Worm (Caenorhabditis elegans) whole organism, early embryonic: ENCODE results near the gene B0212.3.

Experiments
- B0310.2 ChIP-seq: sonication (generic microtip); optimal IDR thresholded peaks from 2 replicates; lab custom pipeline; 2016; ENCODE audit warnings: mild to moderate bottlenecking, missing genetic modification characterization, missing compliant biosample characterization
- F13C5.2 ChIP-seq: sonication (generic microtip); optimal IDR thresholded peaks from 2 replicates; lab custom pipeline; 2017; ENCODE audit warnings: mild to moderate bottlenecking, missing genetic modification characterization, inconsistent platforms, missing compliant biosample characterization
- aly-1 ChIP-seq: sonication (generic microtip); optimal IDR thresholded peaks from 2 replicates; lab custom pipeline; 2016; ENCODE audit warnings: missing genetic modification characterization, missing compliant biosample characterization
- ama-1 ChIP-seq: fragments of 150-350 bp; optimal IDR thresholded peaks from 2 replicates; lab custom pipeline; 2014
- ceh-13 ChIP-seq: fragments of 200-800 bp; sonication (Bioruptor generic); optimal IDR thresholded peaks from 2 replicates; lab custom pipeline; 2018; ENCODE audit warnings: mild to moderate bottlenecking, missing genetic modification characterization, missing compliant biosample characterization
- ceh-36 ChIP-seq: sonication (generic microtip); optimal IDR thresholded peaks from 2 replicates; lab custom pipeline; 2016; ENCODE audit warnings: missing genetic modification characterization, inconsistent platforms, missing compliant biosample characterization
- ets-7 ChIP-seq: sonication (generic microtip); optimal IDR thresholded peaks from 2 replicates; lab custom pipeline; 2016; ENCODE audit warnings: missing genotype, missing genetic modification characterization, missing compliant biosample characterization
- flt-1 ChIP-seq: fragments of 200-800 bp; sonication (Bioruptor generic); IDR thresholded peaks from 2 replicates; pipeline ENCODE4 v1.3.6; 2022; ENCODE audit warnings: missing genetic modification characterization, missing compliant biosample characterization
- hmbx-1 ChIP-seq: sonication (generic microtip); optimal IDR thresholded peaks from 2 replicates; lab custom pipeline; 2016; ENCODE audit warnings: mild to moderate bottlenecking, missing genetic modification characterization, missing compliant biosample characterization
- hmg-4 ChIP-seq: fragments of 200-800 bp; sonication (Bioruptor generic); optimal IDR thresholded peaks from 2 replicates; lab custom pipeline; 2018; ENCODE audit warnings: mild to moderate bottlenecking, missing genetic modification characterization, missing compliant biosample characterization
- hnd-1 ChIP-seq: sonication (generic microtip); optimal IDR thresholded peaks from 2 replicates; lab custom pipeline; 2016; ENCODE audit warnings: missing genetic modification characterization, missing compliant biosample characterization
- pes-1 ChIP-seq: fragments of 200-800 bp; sonication (Bioruptor generic); IDR thresholded peaks from 2 replicates; pipeline ENCODE4 v1.3.6; 2022; ENCODE audit warnings: missing genetic modification reagents, missing genetic modification characterization, missing compliant biosample characterization
- scrt-1 ChIP-seq: fragments of 200-800 bp; sonication (Bioruptor generic); IDR thresholded peaks from 2 replicates; pipeline ENCODE4 v1.3.6; 2022; ENCODE audit warnings: missing genetic modification characterization, missing compliant biosample characterization
- sea-1 ChIP-seq: fragments of 200-800 bp; sonication (Bioruptor generic); conservative IDR thresholded peaks from 2 replicates; pipeline ENCODE4 v1.3.6; 2022; ENCODE audit warnings: missing genetic modification characterization, missing compliant biosample characterization
- tbx-11 ChIP-seq: fragments of 200-800 bp; sonication (Bioruptor generic); IDR thresholded peaks from 2 replicates; pipeline ENCODE4 v1.3.6; 2022; ENCODE audit warnings: missing genetic modification characterization, missing compliant biosample characterization
- tbx-37 ChIP-seq: fragments of 200-800 bp; sonication (Bioruptor generic); conservative IDR thresholded peaks from 2 replicates; pipeline ENCODE4 v1.3.6; 2022; ENCODE audit warnings: missing genetic modification reagents, missing genetic modification characterization, missing compliant biosample characterization
- tra-4 ChIP-seq: sonication (generic microtip); optimal IDR thresholded peaks from 2 replicates; lab custom pipeline; 2017; ENCODE audit warnings: missing genetic modification characterization, missing compliant biosample characterization

B0212.3 gene

DNA sequence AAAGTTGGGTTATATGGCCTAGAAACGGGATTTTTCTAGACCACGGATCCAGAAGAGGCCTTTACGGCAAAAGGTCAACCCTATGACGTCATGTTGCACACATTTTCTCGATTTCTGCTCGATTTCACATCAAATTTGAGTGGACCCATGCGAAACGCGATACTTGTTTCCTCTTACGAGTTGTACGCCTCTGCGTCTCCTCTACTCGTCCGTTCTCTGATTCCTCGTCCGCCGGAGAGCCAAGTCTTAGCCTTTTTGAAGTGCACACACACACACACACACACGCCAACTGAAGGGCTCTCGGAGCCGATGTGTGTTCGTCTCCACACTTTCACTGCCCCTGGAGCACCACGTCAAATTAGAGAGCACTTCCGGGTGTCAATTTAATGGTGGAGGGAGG lies 19.0 kb upstream of the B0212.3 start:
- TF ChIP-seq hnd-1 (tag; lab: Kevin White, UChicago) (no peak), flt-1 (GFP tag; lab: Robert Waterston, UW) (0 out of 2 replicates have a peak, but pooled peaks have one; percentile 9)

DNA sequence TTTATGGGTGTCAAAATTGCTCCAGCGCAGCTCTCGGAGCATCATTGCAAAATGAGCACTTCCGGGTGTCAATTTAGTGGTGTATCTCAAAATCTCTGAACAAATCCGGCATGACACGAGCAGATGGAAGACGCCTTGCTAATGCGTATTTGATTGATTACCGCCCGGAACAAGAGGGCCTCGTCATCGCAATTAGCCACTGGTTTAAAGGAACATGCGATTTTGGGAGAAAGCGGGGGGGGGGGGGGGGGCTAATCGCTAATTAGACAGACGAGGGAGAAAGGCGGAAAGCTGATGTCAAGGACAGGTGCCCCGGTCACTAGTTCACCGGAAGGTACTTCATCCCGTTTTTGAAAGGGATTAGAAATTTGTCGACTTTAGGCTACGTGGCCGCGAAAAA lies 18.3 kb upstream of the B0212.3 start:
- TF ChIP-seq tbx-37 (GFP tag; lab: Robert Waterston, UW): no peak
- no peak for TF ChIP-seq pes-1 (GFP tag; lab: Robert Waterston, UW)
- peak; percentile 39 for TF ChIP-seq ceh-36 (tag; lab: Kevin White, UChicago)
- no peak for TF ChIP-seq F13C5.2 (tag; lab: Kevin White, UChicago)
- no peak for TF ChIP-seq hmbx-1 (tag; lab: Kevin White, UChicago)
- TF ChIP-seq ama-1: no peak
- 0 out of 2 replicates have a peak, but pooled peaks have one; percentile 18 for TF ChIP-seq flt-1 (GFP tag; lab: Robert Waterston, UW)
- TF ChIP-seq tra-4 (tag; lab: Kevin White, UChicago): no peak
- no peak for TF ChIP-seq aly-1 (tag; lab: Kevin White, UChicago)

DNA sequence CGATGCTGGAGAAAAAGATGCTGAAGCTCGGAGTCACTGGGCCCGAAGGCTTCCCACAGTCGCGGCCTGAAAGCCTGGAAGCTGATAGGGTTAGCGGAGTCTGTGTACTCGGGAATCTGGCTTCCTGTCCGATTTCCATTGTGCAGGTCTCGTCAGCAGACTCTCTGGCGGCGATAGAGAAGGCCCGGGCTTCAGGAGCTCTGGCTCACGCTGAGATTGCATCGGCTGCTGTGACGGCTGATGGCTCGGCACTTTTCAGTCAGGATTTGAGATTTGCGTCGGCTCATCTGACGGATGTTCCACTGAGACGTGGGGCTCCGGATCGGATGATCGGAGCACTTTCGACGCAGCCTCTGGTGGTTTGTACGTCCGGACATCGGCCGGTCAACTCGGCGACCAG lies 16.6 kb upstream of the B0212.3 start:
- 0 out of 2 replicates have a peak, but pooled peaks have one; percentile 29 for TF ChIP-seq scrt-1 (GFP tag; lab: Robert Waterston, UW)
- no peak for TF ChIP-seq pes-1 (GFP tag; lab: Robert Waterston, UW)

DNA sequence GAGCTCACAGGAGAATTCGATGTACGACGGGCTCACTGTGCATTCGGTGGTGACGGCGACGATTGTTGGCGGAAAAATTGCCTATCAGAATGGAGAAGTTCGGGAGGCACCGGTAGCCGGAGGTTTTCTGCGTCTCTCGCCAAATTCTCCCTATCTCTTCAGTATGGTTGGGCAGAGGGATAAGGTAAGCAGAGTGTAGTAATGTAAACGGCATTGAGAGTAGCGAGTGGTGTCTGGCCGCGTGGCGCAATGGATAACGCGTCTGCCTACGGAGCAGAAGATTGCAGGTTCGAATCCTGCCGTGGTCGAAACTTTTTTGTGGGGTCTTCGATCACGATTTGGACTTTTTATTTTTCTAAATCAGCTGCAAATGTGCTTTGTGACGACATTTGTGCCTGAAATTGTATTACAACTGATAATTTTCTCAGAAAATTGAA lies 15.4 kb upstream of the B0212.3 start:
- peak; percentile 82 for TF ChIP-seq tbx-37 (GFP tag; lab: Robert Waterston, UW)
- peak; percentile 89 for TF ChIP-seq hmg-4
- peak; percentile 86 for TF ChIP-seq F13C5.2 (tag; lab: Kevin White, UChicago)
- TF ChIP-seq B0310.2 (tag; lab: Kevin White, UChicago): peak; percentile 85
- TF ChIP-seq tbx-11 (GFP tag; lab: Robert Waterston, UW): peak; percentile 85
- peak; percentile 89 for TF ChIP-seq flt-1 (GFP tag; lab: Robert Waterston, UW)
- peak; percentile 86 for TF ChIP-seq ceh-36 (tag; lab: Kevin White, UChicago)
- peak; percentile 45 for TF ChIP-seq hmbx-1 (tag; lab: Kevin White, UChicago)
- peak; percentile 91 for TF ChIP-seq scrt-1 (GFP tag; lab: Robert Waterston, UW)
- peak; percentile 73 for TF ChIP-seq ceh-13 (GFP tag; lab: Kevin White, UChicago)
- TF ChIP-seq ets-7 (tag; lab: Kevin White, UChicago): peak; percentile 67
- peak; percentile 51 for TF ChIP-seq tra-4 (tag; lab: Kevin White, UChicago)
- TF ChIP-seq hnd-1 (tag; lab: Kevin White, UChicago): peak; percentile 75
- peak; percentile 92 for TF ChIP-seq aly-1 (tag; lab: Kevin White, UChicago)
- peak; percentile 91 for TF ChIP-seq sea-1 (GFP tag; lab: Robert Waterston, UW)
- TF ChIP-seq pes-1 (GFP tag; lab: Robert Waterston, UW): peak; percentile 94
- peak; percentile 10 for TF ChIP-seq ama-1

DNA sequence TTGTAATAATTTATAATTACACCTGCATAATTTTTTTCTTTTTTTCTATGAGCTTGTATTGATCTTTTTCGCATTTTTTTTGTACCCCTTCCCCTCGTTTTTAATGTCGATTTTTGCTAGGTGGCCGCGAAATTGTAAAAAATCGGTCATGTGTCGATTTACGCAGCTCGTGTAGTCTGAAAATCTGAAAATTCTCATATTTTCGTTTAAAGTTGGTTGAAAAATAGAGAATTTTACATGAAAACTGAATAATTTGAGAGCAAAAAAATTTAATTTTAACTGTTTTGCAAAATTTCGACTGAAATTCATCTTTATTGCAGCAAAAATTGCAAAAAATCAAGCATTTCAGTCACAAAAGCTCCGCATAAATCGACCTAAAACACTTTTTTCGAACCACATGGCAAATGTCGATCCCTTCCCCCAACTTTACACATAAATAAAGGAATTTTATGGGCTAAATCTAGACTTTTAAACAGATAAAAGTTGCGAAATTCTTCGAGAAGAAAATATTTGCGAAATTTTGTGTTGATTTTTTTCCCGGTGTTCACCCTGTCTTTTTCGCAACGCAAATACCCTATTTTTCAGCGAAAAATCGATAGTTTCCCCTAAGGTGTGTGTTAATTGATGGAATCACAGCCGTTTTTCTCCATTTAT lies 13.7 kb upstream of the B0212.3 start:
- peak; percentile 61 for TF ChIP-seq ama-1
- TF ChIP-seq sea-1 (GFP tag; lab: Robert Waterston, UW): no peak
- TF ChIP-seq B0310.2 (tag; lab: Kevin White, UChicago): peak; percentile 29
- no peak for TF ChIP-seq ceh-13 (GFP tag; lab: Kevin White, UChicago)

DNA sequence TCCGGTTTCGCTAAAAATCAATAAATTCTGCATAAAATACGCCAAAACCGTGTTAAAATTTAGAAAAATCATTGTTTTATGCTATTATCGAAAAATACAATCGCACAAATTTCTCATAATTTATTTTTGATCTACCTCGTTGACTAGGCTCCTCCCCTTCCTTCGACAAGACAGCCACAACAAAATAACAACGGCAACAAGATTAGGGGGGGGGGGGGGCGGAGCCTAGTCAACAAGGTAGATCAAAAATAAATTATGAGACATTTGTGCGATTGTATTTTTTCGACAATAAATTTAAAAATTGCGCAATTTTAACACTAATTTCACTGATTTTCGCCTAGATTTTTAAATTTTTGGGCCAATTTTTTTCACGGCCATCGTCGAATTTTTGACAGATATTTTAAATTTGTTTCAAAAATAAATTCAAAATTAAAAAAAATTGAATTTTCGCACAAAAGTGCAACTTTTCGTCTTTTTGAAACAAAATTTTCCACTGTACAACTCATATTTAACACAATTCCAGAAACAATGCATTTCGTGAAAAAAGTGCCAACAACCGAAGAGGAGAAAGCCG lies 13.1 kb upstream of the B0212.3 start, which contains the start of gene M57.2:
M57.2 (plus strand) TSS at position 524 of the 574 bp plus-strand sequence.
- no peak for TF ChIP-seq hnd-1 (tag; lab: Kevin White, UChicago)
- no peak for TF ChIP-seq flt-1 (GFP tag; lab: Robert Waterston, UW)
- no peak for TF ChIP-seq tbx-11 (GFP tag; lab: Robert Waterston, UW)
- no peak for TF ChIP-seq sea-1 (GFP tag; lab: Robert Waterston, UW)
- TF ChIP-seq ceh-13 (GFP tag; lab: Kevin White, UChicago): no peak
- TF ChIP-seq B0310.2 (tag; lab: Kevin White, UChicago): no peak
- no peak for TF ChIP-seq ama-1
- TF ChIP-seq tbx-37 (GFP tag; lab: Robert Waterston, UW): no peak
- no peak for TF ChIP-seq ceh-36 (tag; lab: Kevin White, UChicago)
- TF ChIP-seq aly-1 (tag; lab: Kevin White, UChicago): no peak
- no peak for TF ChIP-seq F13C5.2 (tag; lab: Kevin White, UChicago)

DNA sequence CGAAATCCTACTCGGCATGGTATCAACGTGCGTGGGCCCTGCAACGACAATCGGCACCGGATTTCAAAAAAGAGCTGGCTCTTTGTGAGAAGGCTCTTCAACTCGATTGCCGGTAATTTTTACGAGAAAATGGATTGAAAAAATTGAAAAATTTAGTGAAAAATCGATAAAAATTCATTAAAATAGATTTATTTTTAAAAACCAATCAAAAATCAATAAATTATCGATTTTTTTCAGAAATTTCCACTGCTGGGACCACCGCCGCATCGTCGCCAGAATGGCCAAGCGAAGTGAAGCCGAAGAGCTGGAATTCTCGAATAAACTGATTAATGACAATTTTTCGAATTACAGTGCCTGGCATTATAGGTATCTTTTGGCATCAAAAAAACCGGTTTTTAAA lies 12.1 kb upstream of the B0212.3 start:
- TF ChIP-seq hmg-4 (no peak), aly-1 (tag; lab: Kevin White, UChicago) (no peak), B0310.2 (tag; lab: Kevin White, UChicago) (no peak), ceh-13 (GFP tag; lab: Kevin White, UChicago) (no peak)

DNA sequence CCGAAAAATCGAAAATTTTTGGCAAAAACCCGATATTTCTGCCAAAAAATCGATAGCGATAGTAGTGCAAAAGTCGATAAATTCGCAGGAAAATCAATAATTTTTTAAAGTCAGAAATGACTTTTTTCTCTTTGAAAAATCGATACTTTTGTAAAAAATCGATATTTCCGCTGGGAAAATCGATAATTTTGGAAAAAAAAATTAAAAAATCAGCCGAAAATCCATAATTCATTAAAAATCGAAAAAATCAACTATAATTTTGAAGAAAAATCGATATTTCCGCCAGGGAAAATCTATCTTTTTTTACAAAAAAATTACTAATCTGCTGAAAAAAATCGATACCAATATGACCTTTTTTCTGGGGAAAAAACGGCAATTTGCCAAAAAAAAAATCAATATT lies 8.4 kb upstream of the B0212.3 start:
- TF ChIP-seq ama-1 (no peak), tra-4 (tag; lab: Kevin White, UChicago) (no peak), tbx-37 (GFP tag; lab: Robert Waterston, UW) (no peak), ceh-13 (GFP tag; lab: Kevin White, UChicago) (no peak), B0310.2 (tag; lab: Kevin White, UChicago) (no peak), hmbx-1 (tag; lab: Kevin White, UChicago) (no peak), ceh-36 (tag; lab: Kevin White, UChicago) (no peak), ets-7 (tag; lab: Kevin White, UChicago) (no peak), flt-1 (GFP tag; lab: Robert Waterston, UW) (no peak), aly-1 (tag; lab: Kevin White, UChicago) (no peak)
